Fruit fly (Drosophila melanogaster): ENCODE measurements around the gene RnpS1.
A peak's percentile ranks its signal among the peaks of the same experiment; 100 is the strongest.

RnpS1 gene

DNA sequence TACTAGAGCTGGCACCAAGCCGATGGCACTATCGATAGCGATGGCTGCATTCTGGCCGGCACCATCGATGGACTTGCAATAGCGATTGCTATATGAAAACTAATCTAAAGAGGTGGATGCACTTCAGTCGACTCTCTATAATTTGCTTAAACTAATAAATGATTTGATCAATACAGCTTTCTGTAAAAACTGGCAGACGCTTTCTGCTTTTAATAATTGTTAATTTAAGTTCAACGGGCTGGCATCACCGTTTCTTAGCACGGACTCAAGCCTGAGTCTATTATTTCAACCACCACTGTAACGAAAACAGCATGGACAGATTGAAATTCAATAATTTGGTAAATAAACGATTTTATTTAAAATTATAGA, 38.8 kb upstream of the RnpS1 start, which contains the start of the genes Ras85D and Rlb1 (continued):
- no peak for TF ChIP-seq zen2 (GFP tag; IDR thresholded peaks at IDR 0.05; ENCODE audit: partially characterized antibody)
- peak; percentile 99 for TF ChIP-seq Sry-δ (GFP tag; optimal IDR thresholded peaks at IDR 0.05)
- peak; percentile 35 for TF ChIP-seq lbe (GFP tag; optimal IDR thresholded peaks at IDR 0.05)
- peak; percentile 35 for TF ChIP-seq CG6683 (GFP tag; optimal IDR thresholded peaks at IDR 0.05)
- peak; percentile 89 for TF ChIP-seq CG9817 (tag; optimal IDR thresholded peaks at IDR 0.05)
- TF ChIP-seq z (GFP tag; IDR thresholded peaks at IDR 0.05) = no peak
- no peak for TF ChIP-seq seq (GFP tag; IDR thresholded peaks at IDR 0.05)

DNA sequence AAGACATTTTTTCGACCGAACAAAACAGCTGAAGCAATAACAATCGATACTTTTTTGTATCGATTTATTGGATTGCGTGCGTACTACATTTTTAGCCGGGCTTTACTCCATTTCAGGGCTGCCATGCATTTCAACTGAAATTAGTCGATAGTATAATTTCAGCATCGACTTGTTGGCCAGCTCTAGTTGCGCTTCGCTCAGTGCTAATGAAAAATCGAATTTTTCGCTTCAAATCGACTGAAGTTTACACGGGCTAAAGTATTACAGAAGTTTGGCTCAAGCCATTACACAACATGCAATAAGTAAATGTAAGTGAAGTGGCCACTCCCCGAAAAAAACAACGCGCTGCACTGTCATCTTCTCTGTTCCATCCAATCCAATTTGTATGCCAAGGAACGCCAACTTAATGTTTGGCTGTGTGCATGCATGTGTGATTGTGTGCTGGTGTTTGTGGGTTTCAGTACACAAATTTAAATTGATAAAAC, 35.9 kb upstream of the RnpS1 start, which contains the start of the genes mRpL47, CG8176 and Kdm3:
Gene mRpL47, minus strand, starts transcription at position 49 of the 485 bp plus-strand sequence.
Gene CG8176, plus strand, starts transcription at position 148 of the 485 bp plus-strand sequence.
Gene Kdm3, plus strand, starts transcription at position 148 of the 485 bp plus-strand sequence.
- TF ChIP-seq CG12104 (GFP tag; optimal IDR thresholded peaks at IDR 0.05) = peak; percentile 25
- TF ChIP-seq CG15514 (GFP tag; optimal IDR thresholded peaks at IDR 0.05) = peak; percentile 89
- peak; percentile 87 for TF ChIP-seq nmo (GFP tag; optimal IDR thresholded peaks at IDR 0.05)
- no peak for TF ChIP-seq CG6765 (GFP tag; optimal IDR thresholded peaks at IDR 0.05)
- no peak for TF ChIP-seq sc (optimal IDR thresholded peaks at IDR 0.05)
- no peak for TF ChIP-seq sc (GFP tag; optimal IDR thresholded peaks at IDR 0.05)
- TF ChIP-seq h (optimal IDR thresholded peaks at IDR 0.05) = no peak
- no peak for TF ChIP-seq hbn (GFP tag; IDR thresholded peaks at IDR 0.05; ENCODE audit: partially characterized antibody)
- peak; percentile 28 for TF ChIP-seq psq (GFP tag; optimal IDR thresholded peaks at IDR 0.05)
- TF ChIP-seq tgo (GFP tag; IDR thresholded peaks at IDR 0.05) = no peak
- no peak for TF ChIP-seq NK7.1 (GFP tag; optimal IDR thresholded peaks at IDR 0.05)
- peak; percentile 26 for TF ChIP-seq pfk (GFP tag; optimal IDR thresholded peaks at IDR 0.05)
- TF ChIP-seq bigmax (GFP tag; optimal IDR thresholded peaks at IDR 0.05) = no peak
- TF ChIP-seq Ssrp (tag; optimal IDR thresholded peaks at IDR 0.05) = peak; percentile 16
- peak; percentile 64 to 95 for TF ChIP-seq crp (GFP tag; optimal IDR thresholded peaks at IDR 0.05)
- TF ChIP-seq CG9817 (tag; optimal IDR thresholded peaks at IDR 0.05) = peak; percentile 58
- TF ChIP-seq CG10543 (GFP tag; optimal IDR thresholded peaks at IDR 0.05) = peak; percentile 70
- peak; percentile 91 for TF ChIP-seq MESR4 (GFP tag; optimal IDR thresholded peaks at IDR 0.05)
- TF ChIP-seq CG12659 (GFP tag; optimal IDR thresholded peaks at IDR 0.05) = peak; percentile 90
- TF ChIP-seq CG15696 (tag; optimal IDR thresholded peaks at IDR 0.05) = peak; percentile 51
- no peak for TF ChIP-seq seq (GFP tag; IDR thresholded peaks at IDR 0.05)
- peak; percentile 66 for TF ChIP-seq Dek (tag; optimal IDR thresholded peaks at IDR 0.05)
- no peak for TF ChIP-seq CG12219 (GFP tag; optimal IDR thresholded peaks at IDR 0.05)
- TF ChIP-seq CG2202 (tag; optimal IDR thresholded peaks at IDR 0.05) = peak; percentile 19
- TF ChIP-seq eyg (GFP tag; optimal IDR thresholded peaks at IDR 0.05) = peak; percentile 56
- no peak for TF ChIP-seq z (GFP tag; IDR thresholded peaks at IDR 0.05)
- peak; percentile 71 for TF ChIP-seq CG13123 (GFP tag; optimal IDR thresholded peaks at IDR 0.05)
- TF ChIP-seq chn (GFP tag; optimal IDR thresholded peaks at IDR 0.05) = peak; percentile 75
- TF ChIP-seq CG30403 (GFP tag; optimal IDR thresholded peaks at IDR 0.05) = peak; percentile 73
- TF ChIP-seq Deaf1 (tag; optimal IDR thresholded peaks at IDR 0.05) = peak; percentile 40
- TF ChIP-seq CG34376 (GFP tag; optimal IDR thresholded peaks at IDR 0.05) = peak; percentile 78
- peak; percentile 50 for TF ChIP-seq CG10979 (tag; optimal IDR thresholded peaks at IDR 0.05)
- peak; percentile 48 for TF ChIP-seq Hr3 (GFP tag; optimal IDR thresholded peaks at IDR 0.05)
- no peak for TF ChIP-seq dysf (GFP tag; IDR thresholded peaks at IDR 0.05)
- no peak for TF ChIP-seq Neu2 (GFP tag; optimal IDR thresholded peaks at IDR 0.05; ENCODE audit: borderline replicate concordance)
- peak; percentile 70 for TF ChIP-seq CG10267 (tag; optimal IDR thresholded peaks at IDR 0.05)
- peak; percentile 58 for TF ChIP-seq schlank (tag; optimal IDR thresholded peaks at IDR 0.05)
- peak; percentile 51 for TF ChIP-seq sqz (GFP tag; optimal IDR thresholded peaks at IDR 0.05)
- TF ChIP-seq CG7928 (GFP tag; optimal IDR thresholded peaks at IDR 0.05) = peak; percentile 98
- TF ChIP-seq Doc2 (GFP tag; IDR thresholded peaks at IDR 0.05) = no peak
- TF ChIP-seq CG7839 (tag; optimal IDR thresholded peaks at IDR 0.05) = no peak
- TF ChIP-seq Abd-B (GFP tag; optimal IDR thresholded peaks at IDR 0.05) = peak; percentile 97
- TF ChIP-seq bowl (GFP tag; IDR thresholded peaks at IDR 0.05) = no peak
- TF ChIP-seq CG6791 (GFP tag; IDR thresholded peaks at IDR 0.05; ENCODE audit: partially characterized antibody) = no peak
